Worm (Caenorhabditis elegans) whole organism, L4/young adult: ENCODE data around the gene F58H1.2.

Experiments used
- W03F9.2 ChIP-seq: fragments of 150-350 bp; optimal IDR thresholded peaks from 2 replicates; lab custom pipeline; 2014; ENCODE audit warnings: missing biosample characterization, missing genetic modification characterization
- dao-5 ChIP-seq: sonication (generic microtip); optimal IDR thresholded peaks from 2 replicates; lab custom pipeline; 2016; ENCODE audit warnings: missing genotype, missing genetic modification characterization, moderate library complexity, missing compliant biosample characterization
- him-1 ChIP-seq: sonication (generic microtip); optimal IDR thresholded peaks from 2 replicates; lab custom pipeline; 2016; ENCODE audit warnings: missing genotype, missing genetic modification reagents, missing genetic modification characterization, missing compliant biosample characterization

- TF ChIP-seq W03F9.2 (tag; lab: Kevin White, UChicago), result no peak
- TF ChIP-seq dao-5, result no peak
- TF ChIP-seq him-1 (tag; lab: Kevin White, UChicago), result no peak
Measured at ce11 chrV:11900127-11900526, 28.8 kb upstream of the F58H1.2 start.
